Fruit fly (Drosophila melanogaster) whole organism, embryonic: Measurements from ENCODE around the gene CG10970.

Source experiments
- Atf3 ChIP-seq: fragments of 200-800 bp; sonication (Bioruptor generic); optimal IDR thresholded peaks from 3 replicates; lab custom pipeline; 2016; ENCODE audit warnings: missing biosample characterization, missing genetic modification characterization
- CG11085 ChIP-seq: fragments of 200-800 bp; sonication (Bioruptor generic); IDR thresholded peaks from 2 replicates; pipeline ENCODE4 v1.3.6; 2022; ENCODE audit warnings: missing biosample characterization, missing genetic modification characterization
- CG12769 ChIP-seq: fragments of 200-800 bp; sonication (Bioruptor generic); optimal IDR thresholded peaks from 2 replicates; lab custom pipeline; 2019; ENCODE audit warnings: missing biosample characterization, mild to moderate bottlenecking, missing genetic modification characterization, moderate library complexity
- CG17612 ChIP-seq: fragments of 200-800 bp; sonication (Bioruptor generic); IDR thresholded peaks from 2 replicates; pipeline ENCODE4 v1.3.6; 2022; ENCODE audit warnings: missing biosample characterization, missing genetic modification characterization
- CG31224 ChIP-seq: fragments of 200-800 bp; sonication (Bioruptor generic); IDR thresholded peaks from 2 replicates; pipeline ENCODE4 v1.3.6; 2022; ENCODE audit warnings: missing biosample characterization, missing genetic modification characterization
- CG32767 ChIP-seq: fragments of 200-800 bp; sonication (Bioruptor generic); IDR thresholded peaks from 2 replicates; pipeline ENCODE4 v1.3.6; 2022; ENCODE audit warnings: missing biosample characterization, missing genetic modification characterization
- CG42726 ChIP-seq: fragments of 200-800 bp; sonication (Bioruptor generic); IDR thresholded peaks from 2 replicates; pipeline ENCODE4 v1.3.6; 2022; ENCODE audit warnings: missing biosample characterization, missing genetic modification characterization; ENCODE audit not compliant: partially characterized antibody
- CG5245 ChIP-seq: fragments of 200-800 bp; sonication (Bioruptor generic); optimal IDR thresholded peaks from 3 replicates; lab custom pipeline; 2016; ENCODE audit warnings: missing biosample characterization, missing genetic modification characterization
- CG6689 ChIP-seq: fragments of 200-800 bp; sonication (Bioruptor generic); IDR thresholded peaks from 2 replicates; pipeline ENCODE4 v1.3.6; 2022; ENCODE audit warnings: missing biosample characterization, missing genetic modification characterization
- CG6765 ChIP-seq: fragments of 200-800 bp; sonication (Bioruptor generic); optimal IDR thresholded peaks from 3 replicates; lab custom pipeline; 2017; ENCODE audit warnings: missing biosample characterization, mild to moderate bottlenecking, missing genetic modification characterization
- CG7745 ChIP-seq: fragments of 200-800 bp; sonication (Bioruptor generic); optimal IDR thresholded peaks from 2 replicates; lab custom pipeline; 2018; ENCODE audit warnings: missing biosample characterization, mild to moderate bottlenecking, missing genetic modification characterization, moderate library complexity
- CG7963 ChIP-seq: fragments of 200-800 bp; sonication (Bioruptor generic); IDR thresholded peaks from 3 replicates; pipeline ENCODE4 v1.3.6; 2022; ENCODE audit warnings: missing biosample characterization, missing genetic modification characterization; ENCODE audit not compliant: partially characterized antibody
- CG8290 ChIP-seq, 3 experiments: fragments of 200-800 bp; sonication (Bioruptor generic); optimal IDR thresholded peaks; 2 replicates each; lab custom pipeline; 2016 to 2019; ENCODE audit warnings: missing biosample characterization in 3 of 3, missing genetic modification characterization in 3 of 3, mild to moderate bottlenecking in 2 of 3, moderate library complexity in 1 of 3
- CG8359 ChIP-seq: fragments of 200-800 bp; sonication (Bioruptor generic); optimal IDR thresholded peaks from 2 replicates; lab custom pipeline; 2017; ENCODE audit warnings: missing biosample characterization, mild to moderate bottlenecking, missing genetic modification characterization, borderline replicate concordance
- D19A ChIP-seq: fragments of 200-800 bp; optimal IDR thresholded peaks from 3 replicates; lab custom pipeline; 2019; ENCODE audit warnings: missing biosample characterization, mild to moderate bottlenecking, missing genetic modification characterization, moderate library complexity
- D19B ChIP-seq: fragments of 200-800 bp; sonication (Bioruptor generic); optimal IDR thresholded peaks from 2 replicates; lab custom pipeline; 2017; ENCODE audit warnings: missing biosample characterization, mild to moderate bottlenecking, missing genetic modification characterization
- Deaf1 ChIP-seq: fragments of 200-800 bp; optimal IDR thresholded peaks from 3 replicates; lab custom pipeline; 2019; ENCODE audit warnings: missing biosample characterization, mild to moderate bottlenecking, missing genetic modification characterization, moderate library complexity
- Dek ChIP-seq: fragments of 200-800 bp; sonication (Bioruptor generic); optimal IDR thresholded peaks from 3 replicates; lab custom pipeline; 2019; ENCODE audit warnings: missing biosample characterization, mild to moderate bottlenecking, missing genetic modification characterization, moderate library complexity
- Dip3 ChIP-seq: fragments of 200-800 bp; sonication (Bioruptor generic); optimal IDR thresholded peaks from 3 replicates; lab custom pipeline; 2016; ENCODE audit warnings: missing biosample characterization, missing genetic modification characterization
- Doc2 ChIP-seq: fragments of 200-800 bp; sonication (Bioruptor generic); IDR thresholded peaks from 2 replicates; pipeline ENCODE4 v1.3.6; 2022; ENCODE audit warnings: missing biosample characterization, missing genetic modification characterization
- Myb ChIP-seq: fragments of 200-800 bp; sonication (Bioruptor generic); optimal IDR thresholded peaks from 2 replicates; lab custom pipeline; 2016; ENCODE audit warnings: missing biosample characterization, missing genetic modification characterization
- PHDP ChIP-seq: fragments of 200-800 bp; sonication (Bioruptor generic); optimal IDR thresholded peaks from 3 replicates; lab custom pipeline; 2018; ENCODE audit warnings: missing biosample characterization, mild to moderate bottlenecking, missing genetic modification characterization, moderate library complexity
- Sin3A ChIP-seq: fragments of >200 bp; optimal IDR thresholded peaks from 2 replicates; lab custom pipeline; 2018
- Sry-β ChIP-seq: fragments of 200-800 bp; sonication (Bioruptor generic); optimal IDR thresholded peaks from 2 replicates; lab custom pipeline; 2018; ENCODE audit warnings: missing biosample characterization, mild to moderate bottlenecking, missing genetic modification characterization, moderate library complexity
- Trl ChIP-seq, 3 experiments: fragments of >200 bp in 2 of 3; fragments of 200-800 bp in 1 of 3; sonication (Bioruptor generic) in 1 of 3; optimal IDR thresholded peaks; 2 replicates in 1 of 3; 3 replicates in 2 of 3; lab custom pipeline; 2016 to 2017; ENCODE audit warnings: missing biosample characterization in 1 of 3, missing genetic modification characterization in 1 of 3
- Xbp1 ChIP-seq: fragments of 200-800 bp; sonication (Bioruptor generic); optimal IDR thresholded peaks from 3 replicates; lab custom pipeline; 2016; ENCODE audit warnings: missing biosample characterization, mild to moderate bottlenecking, missing genetic modification characterization
- YL-1 ChIP-seq: fragments of 200-800 bp; sonication (Bioruptor generic); optimal IDR thresholded peaks from 3 replicates; lab custom pipeline; 2017; ENCODE audit warnings: missing biosample characterization, mild to moderate bottlenecking, missing genetic modification characterization
- ara ChIP-seq: fragments of 200-800 bp; sonication (Bioruptor generic); IDR thresholded peaks from 2 replicates; pipeline ENCODE4 v1.3.6; 2022; ENCODE audit warnings: missing biosample characterization, missing genetic modification characterization
- az2 ChIP-seq: fragments of 200-800 bp; sonication (Bioruptor generic); optimal IDR thresholded peaks from 3 replicates; lab custom pipeline; 2016; ENCODE audit warnings: missing biosample characterization, missing genetic modification characterization
- bcd ChIP-seq: fragments of 200-800 bp; sonication (Bioruptor generic); optimal IDR thresholded peaks from 2 replicates; lab custom pipeline; 2017; ENCODE audit warnings: missing biosample characterization, mild to moderate bottlenecking, missing genetic modification characterization
- chinmo ChIP-seq: fragments of 200-800 bp; sonication (Bioruptor generic); IDR thresholded peaks from 4 replicates; pipeline ENCODE4 v1.3.6; 2022; ENCODE audit warnings: missing biosample characterization, missing genetic modification characterization; ENCODE audit not compliant: partially characterized antibody
- danr ChIP-seq: fragments of 200-800 bp; sonication (Bioruptor generic); IDR thresholded peaks from 2 replicates; pipeline ENCODE4 v1.3.6; 2022; ENCODE audit warnings: missing biosample characterization, missing genetic modification characterization
- dmrt99B ChIP-seq: fragments of 200-800 bp; sonication (Bioruptor generic); optimal IDR thresholded peaks from 2 replicates; lab custom pipeline; 2018; ENCODE audit warnings: missing biosample characterization, mild to moderate bottlenecking, missing genetic modification characterization, moderate library complexity
- dpn ChIP-seq, 2 experiments: fragments of 200-800 bp; sonication (Bioruptor generic); optimal IDR thresholded peaks; 3 replicates each; lab custom pipeline; 2016; ENCODE audit warnings: missing biosample characterization in 2 of 2, missing genetic modification characterization in 2 of 2
- en ChIP-seq: fragments of 200-800 bp; sonication (Bioruptor generic); optimal IDR thresholded peaks from 2 replicates; lab custom pipeline; 2016; ENCODE audit warnings: missing biosample characterization, missing genetic modification characterization
- fd64A ChIP-seq: fragments of 200-800 bp; sonication (Bioruptor generic); optimal IDR thresholded peaks from 3 replicates; lab custom pipeline; 2018; ENCODE audit warnings: missing biosample characterization, mild to moderate bottlenecking, missing genetic modification characterization
- gsb-n ChIP-seq: fragments of 200-800 bp; sonication (Bioruptor generic); optimal IDR thresholded peaks from 3 replicates; lab custom pipeline; 2018; ENCODE audit warnings: missing biosample characterization, mild to moderate bottlenecking, missing genetic modification characterization
- hth ChIP-seq: fragments of >200 bp; optimal IDR thresholded peaks from 2 replicates; lab custom pipeline; 2017; ENCODE audit warnings: inconsistent platforms
- ind ChIP-seq: fragments of 200-800 bp; sonication (Bioruptor generic); optimal IDR thresholded peaks from 3 replicates; lab custom pipeline; 2016; ENCODE audit warnings: missing biosample characterization, missing genetic modification characterization
- nmo ChIP-seq: fragments of 200-800 bp; sonication (Bioruptor generic); optimal IDR thresholded peaks from 2 replicates; lab custom pipeline; 2018; ENCODE audit warnings: missing biosample characterization, mild to moderate bottlenecking, missing genetic modification characterization, moderate library complexity
- nom ChIP-seq: fragments of 200-800 bp; sonication (Bioruptor generic); optimal IDR thresholded peaks from 2 replicates; lab custom pipeline; 2017; ENCODE audit warnings: missing biosample characterization, missing genetic modification characterization, mild to moderate bottlenecking, moderate library complexity, missing genetic modification reagents
- pfk ChIP-seq: fragments of 200-800 bp; sonication (Bioruptor generic); optimal IDR thresholded peaks from 2 replicates; lab custom pipeline; 2018; ENCODE audit warnings: missing biosample characterization, mild to moderate bottlenecking, missing genetic modification characterization, moderate library complexity
- repo ChIP-seq: fragments of 200-800 bp; sonication (Bioruptor generic); optimal IDR thresholded peaks from 2 replicates; lab custom pipeline; 2016; ENCODE audit warnings: missing biosample characterization, missing genetic modification characterization
- sens ChIP-seq: fragments of 200-800 bp; sonication (Bioruptor generic); peaks from one replicate; lab custom pipeline; 2016; ENCODE audit warnings: missing biosample characterization, missing genetic modification characterization
- sens-2 ChIP-seq: fragments of 200-800 bp; sonication (Bioruptor generic); IDR thresholded peaks from 2 replicates; pipeline ENCODE4 v1.3.6; 2022; ENCODE audit warnings: missing biosample characterization, missing genetic modification characterization
- so ChIP-seq: fragments of 200-800 bp; sonication (Bioruptor generic); IDR thresholded peaks from 3 replicates; pipeline ENCODE4 v1.3.6; 2022; ENCODE audit warnings: missing biosample characterization, missing genetic modification characterization
- ssp ChIP-seq: fragments of 200-800 bp; sonication (Bioruptor generic); IDR thresholded peaks from 2 replicates; pipeline ENCODE4 v1.3.6; 2022; ENCODE audit warnings: missing biosample characterization, missing genetic modification characterization
- tap ChIP-seq: fragments of 200-800 bp; optimal IDR thresholded peaks from 3 replicates; lab custom pipeline; 2019; ENCODE audit warnings: missing biosample characterization, mild to moderate bottlenecking, missing genetic modification characterization, moderate library complexity
- wek ChIP-seq: fragments of 200-800 bp; sonication (Bioruptor generic); optimal IDR thresholded peaks from 3 replicates; lab custom pipeline; 2018; ENCODE audit warnings: missing biosample characterization, mild to moderate bottlenecking, missing genetic modification characterization, moderate library complexity

CG10970 gene

DNA sequence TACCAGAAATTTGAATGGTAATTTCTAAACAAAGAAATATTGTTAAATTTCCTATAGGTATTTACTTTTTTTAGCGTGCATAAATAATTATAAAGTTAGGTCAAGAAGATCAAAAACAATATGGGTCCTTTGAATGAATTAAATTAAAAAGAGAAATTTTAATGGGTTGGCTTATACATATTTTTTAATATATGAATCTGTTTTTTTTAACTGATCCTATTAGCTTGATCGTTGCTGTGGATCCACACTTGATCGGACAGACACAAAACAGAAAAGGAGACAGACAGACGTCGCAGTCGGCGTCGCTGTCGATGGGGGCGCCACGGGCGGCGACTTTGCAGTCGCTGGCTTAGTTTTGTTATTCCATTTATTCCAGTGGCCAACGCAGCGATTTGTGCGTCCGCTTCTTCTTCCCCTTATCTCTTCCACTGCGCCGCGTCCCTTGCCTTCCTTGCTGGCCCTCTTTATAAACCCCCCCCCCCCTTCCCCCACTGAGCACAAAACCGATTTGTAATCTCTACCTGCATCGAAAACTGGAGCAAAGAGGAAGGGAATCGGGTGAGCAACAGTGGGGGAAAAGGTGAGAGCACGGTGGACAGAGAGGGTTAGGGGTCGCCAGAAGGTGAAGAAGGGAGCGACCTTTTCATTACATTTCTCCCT lies 23.4 kb downstream of the CG10970 start (continued):
- TF ChIP-seq wek (GFP tag; lab: Kevin White, UChicago) = no peak
- TF ChIP-seq fd64A (GFP tag; lab: Kevin White, UChicago) = no peak
- TF ChIP-seq Sin3A (lab: Kevin White, UChicago) = no peak
- no peak for TF ChIP-seq YL-1 (GFP tag; lab: Kevin White, UChicago)
- no peak for TF ChIP-seq CG42726
- TF ChIP-seq D19B (GFP tag; lab: Kevin White, UChicago) = no peak
- TF ChIP-seq Deaf1 (tag; lab: Kevin White, UChicago) = peak; percentile 23
- TF ChIP-seq bcd (GFP tag; lab: Kevin White, UChicago) = peak; percentile 45
- TF ChIP-seq PHDP (tag; lab: Kevin White, UChicago) = peak; percentile 73
- no peak for TF ChIP-seq CG11085
- no peak for TF ChIP-seq en
- TF ChIP-seq danr = no peak
- no peak for TF ChIP-seq Dip3 (GFP tag; lab: Kevin White, UChicago)
- peak; percentile 91 for TF ChIP-seq gsb-n (tag; lab: Kevin White, UChicago)
- TF ChIP-seq ara (GFP tag; lab: Robert Waterston, UW) = peak; percentile 62; the same call in 1 of the 2 replicates
- no peak for TF ChIP-seq CG17612 (GFP tag; lab: Robert Waterston, UW)
- peak; percentile 87 for TF ChIP-seq dmrt99B (tag; lab: Kevin White, UChicago)
- no peak for TF ChIP-seq Sry-β (GFP tag; lab: Kevin White, UChicago)
- peak in 1 of 2 experiments; percentile 8 for TF ChIP-seq Trl (optimal IDR thresholded peaks at IDR 0.05; lab: Kevin White, UChicago)
- no peak for TF ChIP-seq Trl (GFP tag; optimal IDR thresholded peaks at IDR 0.05; lab: Kevin White, UChicago)
- no peak for TF ChIP-seq CG8359
- no peak for TF ChIP-seq CG7963 (GFP tag; lab: Robert Waterston, UW)
- TF ChIP-seq CG12769 (tag; lab: Kevin White, UChicago) = peak; percentile 33
- no peak for TF ChIP-seq chinmo (GFP tag; lab: Robert Waterston, UW)
- no peak for TF ChIP-seq repo (GFP tag; lab: Kevin White, UChicago)
- 0 out of 2 replicates have a peak, but pooled peaks have one; percentile 35 for TF ChIP-seq sens-2 (GFP tag; lab: Robert Waterston, UW)
- TF ChIP-seq pfk = no peak
- peak; percentile 63 for TF ChIP-seq az2 (GFP tag; lab: Kevin White, UChicago)
- peak; percentile 62 for TF ChIP-seq Xbp1 (GFP tag; lab: Kevin White, UChicago)
- peak; percentile 81 for TF ChIP-seq D19A (tag; lab: Kevin White, UChicago)
- peak; percentile 59; the same call in 1 of the 3 replicates for TF ChIP-seq so (GFP tag; lab: Robert Waterston, UW)
- peak; percentile 59; the same call in 1 of the 2 replicates for TF ChIP-seq CG32767 (GFP tag; lab: Robert Waterston, UW)
- TF ChIP-seq CG6765 = no peak
- TF ChIP-seq CG6689 (GFP tag; lab: Robert Waterston, UW) = peak; percentile 65
- TF ChIP-seq ssp (GFP tag; lab: Robert Waterston, UW) = 0 out of 2 replicates have a peak, but pooled peaks have one; percentile 22
- peak; percentile 34 for TF ChIP-seq ind (GFP tag; lab: Kevin White, UChicago)
- no peak for TF ChIP-seq Doc2 (GFP tag; lab: Robert Waterston, UW)
- TF ChIP-seq CG8290 (GFP tag; optimal IDR thresholded peaks at IDR 0.05; lab: Kevin White, UChicago) = peak; percentile 46
- TF ChIP-seq CG8290 (tag; optimal IDR thresholded peaks at IDR 0.05; lab: Kevin White, UChicago) = no peak
- TF ChIP-seq Dek (tag; lab: Kevin White, UChicago) = peak; percentile 36
- TF ChIP-seq tap = peak; percentile 58
- TF ChIP-seq CG5245 (GFP tag; lab: Kevin White, UChicago) = peak; percentile 49
- no peak for TF ChIP-seq Atf3 (GFP tag; lab: Kevin White, UChicago)
- no peak for TF ChIP-seq hth (lab: Kevin White, UChicago)
- TF ChIP-seq CG7745 (tag; lab: Kevin White, UChicago) = no peak
- TF ChIP-seq nom (GFP tag; lab: Kevin White, UChicago) = peak; percentile 71
- TF ChIP-seq nmo (GFP tag; lab: Kevin White, UChicago) = peak; percentile 88
- peak in 1 of 2 experiments; percentile 50 for TF ChIP-seq dpn (GFP tag; optimal IDR thresholded peaks at IDR 0.05; lab: Kevin White, UChicago)
- peak; percentile 95 for TF ChIP-seq sens (GFP tag; lab: Kevin White, UChicago)
- no peak for TF ChIP-seq CG31224 (GFP tag; lab: Robert Waterston, UW)
- no peak for TF ChIP-seq Myb (GFP tag; lab: Kevin White, UChicago)
